Worm (Caenorhabditis elegans) whole organism, L4 larva: ENCODE data around the gene slfl-5.

ENCODE experiments used
- D1046.2 ChIP-seq: fragments of 200-800 bp; sonication (Bioruptor generic); IDR thresholded peaks from 2 replicates; pipeline ENCODE4 v1.3.6; 2022; ENCODE audit warnings: missing genetic modification characterization, missing compliant biosample characterization
- F10B5.3 ChIP-seq: sonication (generic microtip); optimal IDR thresholded peaks from 2 replicates; lab custom pipeline; 2016; ENCODE audit warnings: mild to moderate bottlenecking, missing genetic modification characterization, missing compliant biosample characterization
- F37D6.2 ChIP-seq: sonication (generic microtip); optimal IDR thresholded peaks from 2 replicates; lab custom pipeline; 2016; ENCODE audit warnings: mild to moderate bottlenecking, missing genetic modification characterization, missing compliant biosample characterization
- F44E2.7 ChIP-seq: fragments of 200-800 bp; sonication (Bioruptor generic); IDR thresholded peaks from 2 replicates; pipeline ENCODE4 v2.1.2; 2022; ENCODE audit warnings: missing genetic modification characterization, missing compliant biosample characterization
- R02D3.7 ChIP-seq: fragments of 150-350 bp; sonication (generic microtip); optimal IDR thresholded peaks from 3 replicates; lab custom pipeline; 2014; ENCODE audit warnings: missing biosample characterization, missing genetic modification characterization
- Y5F2A.4 ChIP-seq: fragments of 200-800 bp; sonication (Bioruptor generic); optimal IDR thresholded peaks from 2 replicates; lab custom pipeline; 2018; ENCODE audit warnings: mild to moderate bottlenecking, missing genetic modification characterization, missing compliant biosample characterization
- ZK546.5 ChIP-seq, 2 experiments: sonication (generic microtip); optimal IDR thresholded peaks; 2 replicates each; lab custom pipeline; 2017; ENCODE audit warnings: missing biosample characterization in 2 of 2, missing genetic modification characterization in 2 of 2
- aly-2 ChIP-seq: sonication (generic microtip); optimal IDR thresholded peaks from 2 replicates; lab custom pipeline; 2018; ENCODE audit warnings: missing biosample characterization, missing genetic modification characterization
- ceh-44 ChIP-seq: fragments of 200-800 bp; sonication (Bioruptor generic); IDR thresholded peaks from 2 replicates; pipeline ENCODE4 v1.3.6; 2022; ENCODE audit warnings: missing genetic modification reagents, missing genetic modification characterization, missing compliant biosample characterization
- ceh-62 ChIP-seq: sonication (generic microtip); optimal IDR thresholded peaks from 2 replicates; lab custom pipeline; 2017; ENCODE audit warnings: missing biosample characterization, missing genetic modification characterization
- daf-12 ChIP-seq: fragments of 150-350 bp; optimal IDR thresholded peaks from 2 replicates; lab custom pipeline; 2014; ENCODE audit warnings: missing biosample characterization, missing genetic modification reagents, missing genetic modification characterization
- daf-16 ChIP-seq, 3 experiments: sonication (generic microtip); optimal IDR thresholded peaks; 2 replicates each; lab custom pipeline; 2016 to 2017; ENCODE audit warnings: missing genetic modification characterization in 3 of 3, missing genetic modification reagents in 3 of 3, mild to moderate bottlenecking in 2 of 3, missing compliant biosample characterization in 2 of 3, missing biosample characterization in 1 of 3, moderate library complexity in 1 of 3
- daf-19 ChIP-seq: fragments of 200-800 bp; sonication (Bioruptor generic); conservative IDR thresholded peaks from 2 replicates; pipeline ENCODE4 v1.3.6; 2022; ENCODE audit warnings: missing genetic modification characterization, missing compliant biosample characterization
- dmd-6 ChIP-seq: fragments of 200-800 bp; sonication (Bioruptor generic); IDR thresholded peaks from 2 replicates; pipeline ENCODE4 v1.3.6; 2022; ENCODE audit warnings: missing genetic modification reagents, missing genetic modification characterization, missing compliant biosample characterization
- dmd-8 ChIP-seq: fragments of 200-800 bp; sonication (Bioruptor generic); IDR thresholded peaks from 2 replicates; pipeline ENCODE4 v1.3.6; 2022; ENCODE audit warnings: missing genetic modification characterization, missing compliant biosample characterization
- dpl-1 ChIP-seq: fragments of 150-350 bp; optimal IDR thresholded peaks from 2 replicates; lab custom pipeline; 2014; ENCODE audit warnings: missing biosample characterization, missing genetic modification reagents, missing genetic modification characterization
- duxl-1 ChIP-seq: sonication (generic microtip); optimal IDR thresholded peaks from 2 replicates; lab custom pipeline; 2016; ENCODE audit warnings: mild to moderate bottlenecking, missing genetic modification characterization, moderate library complexity, missing compliant biosample characterization; ENCODE audit not compliant: poor library complexity
- dve-1 ChIP-seq: sonication (generic microtip); optimal IDR thresholded peaks from 2 replicates; lab custom pipeline; 2017; ENCODE audit warnings: antibody characterized with exemption, mild to moderate bottlenecking, missing genetic modification characterization, missing compliant biosample characterization; ENCODE audit not compliant: insufficient read depth
- egl-43 ChIP-seq: fragments of 200-800 bp; sonication (Bioruptor generic); IDR thresholded peaks from 2 replicates; pipeline ENCODE4 v1.3.6; 2022; ENCODE audit warnings: missing genetic modification reagents, missing genetic modification characterization, missing compliant biosample characterization
- fkh-10 ChIP-seq: fragments of 150-350 bp; optimal IDR thresholded peaks from 2 replicates; lab custom pipeline; 2014; ENCODE audit warnings: missing biosample characterization, missing genetic modification reagents, missing genetic modification characterization
- hlh-11 ChIP-seq: fragments of 200-800 bp; sonication (Bioruptor generic); optimal IDR thresholded peaks from 2 replicates; lab custom pipeline; 2018; ENCODE audit warnings: mild to moderate bottlenecking, missing genetic modification characterization, missing compliant biosample characterization
- hlh-30 ChIP-seq: sonication (generic microtip); optimal IDR thresholded peaks from 2 replicates; lab custom pipeline; 2017; ENCODE audit warnings: antibody characterized with exemption, mild to moderate bottlenecking, missing genetic modification characterization, missing compliant biosample characterization; ENCODE audit not compliant: insufficient read depth
- hmg-1.1 ChIP-seq: fragments of 200-800 bp; sonication (Bioruptor generic); IDR thresholded peaks from 2 replicates; pipeline ENCODE4 v1.3.6; 2022; ENCODE audit warnings: missing genetic modification reagents, missing genetic modification characterization, missing compliant biosample characterization
- jun-1 ChIP-seq: fragments of 150-350 bp; optimal IDR thresholded peaks from 2 replicates; lab custom pipeline; 2014; ENCODE audit warnings: missing biosample characterization, missing genetic modification reagents, missing genetic modification characterization
- lim-7 ChIP-seq: fragments of 200-800 bp; sonication (Bioruptor generic); IDR thresholded peaks from 2 replicates; pipeline ENCODE4 v1.3.6; 2022; ENCODE audit warnings: missing genetic modification characterization, missing compliant biosample characterization
- lin-38 ChIP-seq: fragments of 200-800 bp; sonication (Bioruptor generic); IDR thresholded peaks from 2 replicates; pipeline ENCODE4 v1.3.6; 2022; ENCODE audit warnings: missing genetic modification reagents, missing genetic modification characterization, missing compliant biosample characterization
- lir-3 ChIP-seq: sonication (generic microtip); optimal IDR thresholded peaks from 2 replicates; lab custom pipeline; 2016; ENCODE audit warnings: mild to moderate bottlenecking, missing genetic modification characterization, missing compliant biosample characterization
- lsy-2 ChIP-seq, 2 experiments: fragments of 150-350 bp in 1 of 2; sonication (generic microtip) in 1 of 2; optimal IDR thresholded peaks; 2 replicates each; lab custom pipeline; 2014 to 2017; ENCODE audit warnings: missing biosample characterization in 2 of 2, missing genetic modification characterization in 2 of 2
- madf-5 ChIP-seq, 2 experiments: fragments of 200-800 bp; sonication (Bioruptor generic); IDR thresholded peaks; 2 replicates each; pipeline ENCODE4 v1.3.6; 2022; ENCODE audit warnings: missing compliant biosample characterization in 2 of 2, missing genetic modification characterization in 2 of 2
- mdl-1 ChIP-seq, 2 experiments: fragments of 150-350 bp in 1 of 2; sonication (generic microtip) in 1 of 2; optimal IDR thresholded peaks; 2 replicates each; lab custom pipeline; 2014 to 2017; ENCODE audit warnings: missing biosample characterization in 2 of 2, missing genetic modification characterization in 2 of 2
- mxl-2 ChIP-seq: fragments of 200-800 bp; sonication (Bioruptor generic); conservative IDR thresholded peaks from 2 replicates; pipeline ENCODE4 v1.3.6; 2022; ENCODE audit warnings: missing genetic modification reagents, missing genetic modification characterization, missing compliant biosample characterization
- nhr-102 ChIP-seq: sonication (generic microtip); optimal IDR thresholded peaks from 2 replicates; lab custom pipeline; 2016; ENCODE audit warnings: mild to moderate bottlenecking, missing genetic modification characterization, moderate library complexity, missing compliant biosample characterization
- nhr-28 ChIP-seq: fragments of 150-350 bp; optimal IDR thresholded peaks from 2 replicates; lab custom pipeline; 2014; ENCODE audit warnings: missing biosample characterization, missing genetic modification characterization
- nhr-48 ChIP-seq: sonication (generic microtip); optimal IDR thresholded peaks from 2 replicates; lab custom pipeline; 2016; ENCODE audit warnings: mild to moderate bottlenecking, missing genetic modification characterization, missing compliant biosample characterization
- nhr-6 ChIP-seq: fragments of 150-350 bp; optimal IDR thresholded peaks from 2 replicates; lab custom pipeline; 2014; ENCODE audit warnings: missing biosample characterization, missing genetic modification characterization
- nhr-76 ChIP-seq: fragments of 150-350 bp; optimal IDR thresholded peaks from 2 replicates; lab custom pipeline; 2014; ENCODE audit warnings: missing biosample characterization, missing genetic modification characterization
- sdz-12 ChIP-seq: fragments of 200-800 bp; sonication (Bioruptor generic); optimal IDR thresholded peaks from 2 replicates; lab custom pipeline; 2018; ENCODE audit warnings: mild to moderate bottlenecking, missing genetic modification characterization, missing compliant biosample characterization
- skn-1 ChIP-seq: fragments of 150-350 bp; optimal IDR thresholded peaks from 2 replicates; lab custom pipeline; 2014; ENCODE audit warnings: missing biosample characterization, missing genetic modification characterization
- tag-97 ChIP-seq: fragments of 200-800 bp; sonication (Bioruptor generic); IDR thresholded peaks from 2 replicates; pipeline ENCODE4 v1.3.6; 2022; ENCODE audit warnings: missing genetic modification characterization, missing compliant biosample characterization
- unc-62 ChIP-seq, 3 experiments: fragments of 150-350 bp in 1 of 3; sonication (generic microtip); optimal IDR thresholded peaks in 2 of 3; peaks in 1 of 3; 1 replicate in 1 of 3; 2 replicates in 2 of 3; lab custom pipeline; 2014 to 2017; ENCODE audit warnings: missing biosample characterization in 3 of 3, missing genetic modification characterization in 3 of 3, missing genetic modification reagents in 3 of 3, missing genotype in 1 of 3
- zag-1 ChIP-seq: fragments of 150-350 bp; optimal IDR thresholded peaks from 2 replicates; lab custom pipeline; 2014; ENCODE audit warnings: missing biosample characterization, missing genetic modification characterization
- zfp-2 ChIP-seq: sonication (generic microtip); optimal IDR thresholded peaks from 2 replicates; lab custom pipeline; 2016; ENCODE audit warnings: mild to moderate bottlenecking, missing genetic modification characterization, missing compliant biosample characterization
- zfp-3 ChIP-seq: fragments of 200-800 bp; sonication (Bioruptor generic); conservative IDR thresholded peaks from 2 replicates; pipeline ENCODE4 v1.3.6; 2022; ENCODE audit warnings: missing genetic modification reagents, missing genetic modification characterization, missing compliant biosample characterization
- zip-2 ChIP-seq: fragments of 150-350 bp; optimal IDR thresholded peaks from 2 replicates; lab custom pipeline; 2014; ENCODE audit warnings: missing biosample characterization, missing genetic modification characterization
- ztf-11 ChIP-seq: fragments of 150-350 bp; optimal IDR thresholded peaks from 2 replicates; lab custom pipeline; 2014; ENCODE audit warnings: missing biosample characterization, missing genetic modification characterization

slfl-5 gene

DNA sequence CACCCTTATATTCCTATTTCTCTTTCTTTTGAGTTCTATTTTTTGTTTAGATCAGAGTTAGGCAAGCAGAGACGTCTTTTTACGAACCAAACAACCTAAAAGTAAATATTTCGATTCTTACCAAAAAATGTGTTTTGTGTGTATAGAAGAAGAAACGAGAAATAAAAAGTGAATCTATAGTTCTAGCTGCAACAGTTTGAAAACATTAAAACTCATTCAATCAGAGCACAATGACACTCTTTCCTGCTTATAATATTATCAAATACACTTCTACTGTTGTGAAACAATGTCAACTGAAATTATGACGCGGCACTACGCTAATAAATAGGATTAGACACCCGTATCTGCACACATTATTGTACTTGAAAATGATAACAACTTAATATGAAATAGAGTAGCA, 49.0 kb downstream of the slfl-5 start, which contains the start of gene ZK836.3:
ZK836.3 (minus strand) TSS at position 101 of the 400 bp plus-strand sequence.
- no peak for TF ChIP-seq lir-3
- no peak for TF ChIP-seq egl-43 (GFP tag; lab: Robert Waterston, UW)
- TF ChIP-seq madf-5 (GFP tag; IDR thresholded peaks at IDR 0.05; lab: Robert Waterston, UW), result no peak
- TF ChIP-seq nhr-76 (tag; lab: Kevin White, UChicago), result no peak
- TF ChIP-seq hlh-11 (tag; lab: Kevin White, UChicago), result no peak
- TF ChIP-seq mxl-2 (GFP tag; lab: Robert Waterston, UW), result no peak
- TF ChIP-seq ceh-44 (GFP tag; lab: Robert Waterston, UW), result no peak
- TF ChIP-seq hmg-1.1 (GFP tag; lab: Robert Waterston, UW), result no peak
- no peak for TF ChIP-seq dmd-6 (GFP tag; lab: Robert Waterston, UW)
- no peak for TF ChIP-seq skn-1 (tag; lab: Kevin White, UChicago)
- no peak for TF ChIP-seq zag-1 (tag; lab: Kevin White, UChicago)
- no peak for TF ChIP-seq daf-16 (GFP tag; optimal IDR thresholded peaks at IDR 0.05; lab: Kevin White, UChicago)
- no peak for TF ChIP-seq daf-16 (tag; optimal IDR thresholded peaks at IDR 0.05; lab: Kevin White, UChicago)
- TF ChIP-seq tag-97, result no peak
- no peak for TF ChIP-seq ZK546.5 (tag; optimal IDR thresholded peaks at IDR 0.05; lab: Kevin White, UChicago)
- no peak for TF ChIP-seq F37D6.2
- no peak for TF ChIP-seq zfp-2
- TF ChIP-seq fkh-10 (GFP tag; lab: Kevin White, UChicago), result no peak
- no peak for TF ChIP-seq aly-2 (tag; lab: Kevin White, UChicago)
- no peak for TF ChIP-seq F10B5.3

DNA sequence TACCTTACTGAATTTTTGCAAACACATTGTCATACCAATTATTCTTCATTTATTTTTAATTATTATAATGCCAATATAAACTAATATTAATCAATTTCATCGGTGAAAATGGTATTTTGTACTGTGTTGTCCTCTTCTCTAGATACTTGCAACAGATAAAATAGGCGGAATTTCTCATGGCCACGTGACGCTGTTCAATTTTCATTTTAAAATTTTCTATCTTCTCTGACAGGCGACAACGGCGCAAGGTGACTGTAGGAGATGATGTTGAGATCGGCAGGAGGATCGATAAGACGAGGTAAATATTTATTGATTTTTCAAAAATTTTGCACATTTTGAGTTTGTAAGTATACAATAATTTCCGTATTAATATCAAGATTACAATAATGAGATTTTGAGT, 50.6 kb downstream of the slfl-5 start, which contains the start of gene ogdh-2:
ogdh-2 (plus strand) TSS at position 233 of the 400 bp plus-strand sequence.
- TF ChIP-seq madf-5 (GFP tag; IDR thresholded peaks at IDR 0.05; lab: Robert Waterston, UW) (no peak), mdl-1 (tag; optimal IDR thresholded peaks at IDR 0.05; lab: Kevin White, UChicago) (peak in 1 of 2 experiments; percentile 14), egl-43 (GFP tag; lab: Robert Waterston, UW) (no peak), jun-1 (tag; lab: Kevin White, UChicago) (no peak), nhr-6 (tag; lab: Kevin White, UChicago) (no peak), daf-12 (tag; lab: Kevin White, UChicago) (no peak), unc-62 (GFP tag; optimal IDR thresholded peaks at IDR 0.05 in 1 of 2; lab: Kevin White, UChicago) (peak in 1 of 2 experiments; percentile 20), unc-62 (tag; optimal IDR thresholded peaks at IDR 0.05; lab: Kevin White, UChicago) (no peak), ceh-62 (tag; lab: Kevin White, UChicago) (no peak), ztf-11 (tag; lab: Kevin White, UChicago) (no peak), lsy-2 (tag; optimal IDR thresholded peaks at IDR 0.05; lab: Kevin White, UChicago) (peak in 1 of 2 experiments; percentile 26), nhr-48 (no peak), D1046.2 (GFP tag; lab: Robert Waterston, UW) (no peak), F44E2.7 (no peak), lim-7 (GFP tag; lab: Robert Waterston, UW) (no peak), dmd-6 (GFP tag; lab: Robert Waterston, UW) (no peak), daf-16 (GFP tag; optimal IDR thresholded peaks at IDR 0.05; lab: Kevin White, UChicago) (no peak), daf-16 (tag; optimal IDR thresholded peaks at IDR 0.05; lab: Kevin White, UChicago) (no peak), dve-1 (tag; lab: Kevin White, UChicago) (no peak), duxl-1 (no peak), nhr-102 (no peak), hlh-30 (peak; percentile 40), Y5F2A.4 (no peak), lin-38 (GFP tag; lab: Robert Waterston, UW) (no peak), zfp-3 (GFP tag; lab: Robert Waterston, UW) (no peak), dmd-8 (no peak), sdz-12 (GFP tag; lab: Kevin White, UChicago) (no peak), nhr-28 (peak; percentile 2), dpl-1 (GFP tag; lab: Kevin White, UChicago) (no peak), daf-19 (no peak), zip-2 (tag; lab: Kevin White, UChicago) (no peak), R02D3.7 (no peak)
- TF ChIP-seq, all 104 proteins: peak for 5
